Worm (Caenorhabditis elegans): ENCODE results near the gene ZK616.1.

ce11 chrIV:5411641-5412337, 11.1 kb downstream of the ZK616.1 start, which contains the start of gene ZK616.8:
- TF ChIP-seq ztf-11 (tag; optimal IDR thresholded peaks at IDR 0.05) = no peak
- TF ChIP-seq gmeb-1 (tag; optimal IDR thresholded peaks at IDR 0.05) = no peak
- no peak for TF ChIP-seq nhr-12 (tag; optimal IDR thresholded peaks at IDR 0.05)
- TF ChIP-seq R02D3.7 (tag; optimal IDR thresholded peaks at IDR 0.05) = no peak
- no peak for TF ChIP-seq lin-39 (tag; optimal IDR thresholded peaks at IDR 0.05)
- TF ChIP-seq zag-1 (tag; optimal IDR thresholded peaks at IDR 0.05) = no peak
- no peak for TF ChIP-seq fos-1 (tag; optimal IDR thresholded peaks at IDR 0.05)
- TF ChIP-seq nhr-10 (tag; optimal IDR thresholded peaks at IDR 0.05) = no peak
- no peak for TF ChIP-seq lin-13 (GFP tag; optimal IDR thresholded peaks at IDR 0.05)
- TF ChIP-seq ceh-82 (tag; optimal IDR thresholded peaks at IDR 0.05) = no peak

Data from whole organism, L2 larva.